Worm (Caenorhabditis elegans) whole organism, early embryonic: ENCODE measurements around the gene fbxa-112.
"Not testable (repeated sequence)": the region's sequence is repeated elsewhere in the genome, so short reads cannot be mapped to it uniquely, and the experiment has no call there.

ENCODE experiments used
- B0310.2 ChIP-seq: sonication (generic microtip); optimal IDR thresholded peaks from 2 replicates; lab custom pipeline; 2016; ENCODE audit warnings: mild to moderate bottlenecking, missing genetic modification characterization, missing compliant biosample characterization
- F13C5.2 ChIP-seq: sonication (generic microtip); optimal IDR thresholded peaks from 2 replicates; lab custom pipeline; 2017; ENCODE audit warnings: mild to moderate bottlenecking, missing genetic modification characterization, inconsistent platforms, missing compliant biosample characterization
- aly-1 ChIP-seq: sonication (generic microtip); optimal IDR thresholded peaks from 2 replicates; lab custom pipeline; 2016; ENCODE audit warnings: missing genetic modification characterization, missing compliant biosample characterization
- ama-1 ChIP-seq: fragments of 150-350 bp; optimal IDR thresholded peaks from 2 replicates; lab custom pipeline; 2014
- ceh-13 ChIP-seq: fragments of 200-800 bp; sonication (Bioruptor generic); optimal IDR thresholded peaks from 2 replicates; lab custom pipeline; 2018; ENCODE audit warnings: mild to moderate bottlenecking, missing genetic modification characterization, missing compliant biosample characterization
- ceh-36 ChIP-seq: sonication (generic microtip); optimal IDR thresholded peaks from 2 replicates; lab custom pipeline; 2016; ENCODE audit warnings: missing genetic modification characterization, inconsistent platforms, missing compliant biosample characterization
- ets-7 ChIP-seq: sonication (generic microtip); optimal IDR thresholded peaks from 2 replicates; lab custom pipeline; 2016; ENCODE audit warnings: missing genotype, missing genetic modification characterization, missing compliant biosample characterization
- flt-1 ChIP-seq: fragments of 200-800 bp; sonication (Bioruptor generic); IDR thresholded peaks from 2 replicates; pipeline ENCODE4 v1.3.6; 2022; ENCODE audit warnings: missing genetic modification characterization, missing compliant biosample characterization
- hmbx-1 ChIP-seq: sonication (generic microtip); optimal IDR thresholded peaks from 2 replicates; lab custom pipeline; 2016; ENCODE audit warnings: mild to moderate bottlenecking, missing genetic modification characterization, missing compliant biosample characterization
- hmg-4 ChIP-seq: fragments of 200-800 bp; sonication (Bioruptor generic); optimal IDR thresholded peaks from 2 replicates; lab custom pipeline; 2018; ENCODE audit warnings: mild to moderate bottlenecking, missing genetic modification characterization, missing compliant biosample characterization
- hnd-1 ChIP-seq: sonication (generic microtip); optimal IDR thresholded peaks from 2 replicates; lab custom pipeline; 2016; ENCODE audit warnings: missing genetic modification characterization, missing compliant biosample characterization
- pes-1 ChIP-seq: fragments of 200-800 bp; sonication (Bioruptor generic); IDR thresholded peaks from 2 replicates; pipeline ENCODE4 v1.3.6; 2022; ENCODE audit warnings: missing genetic modification reagents, missing genetic modification characterization, missing compliant biosample characterization
- scrt-1 ChIP-seq: fragments of 200-800 bp; sonication (Bioruptor generic); IDR thresholded peaks from 2 replicates; pipeline ENCODE4 v1.3.6; 2022; ENCODE audit warnings: missing genetic modification characterization, missing compliant biosample characterization
- sea-1 ChIP-seq: fragments of 200-800 bp; sonication (Bioruptor generic); conservative IDR thresholded peaks from 2 replicates; pipeline ENCODE4 v1.3.6; 2022; ENCODE audit warnings: missing genetic modification characterization, missing compliant biosample characterization
- tbx-11 ChIP-seq: fragments of 200-800 bp; sonication (Bioruptor generic); IDR thresholded peaks from 2 replicates; pipeline ENCODE4 v1.3.6; 2022; ENCODE audit warnings: missing genetic modification characterization, missing compliant biosample characterization
- tbx-37 ChIP-seq: fragments of 200-800 bp; sonication (Bioruptor generic); conservative IDR thresholded peaks from 2 replicates; pipeline ENCODE4 v1.3.6; 2022; ENCODE audit warnings: missing genetic modification reagents, missing genetic modification characterization, missing compliant biosample characterization
- tra-4 ChIP-seq: sonication (generic microtip); optimal IDR thresholded peaks from 2 replicates; lab custom pipeline; 2017; ENCODE audit warnings: missing genetic modification characterization, missing compliant biosample characterization

The fbxa-112 gene

ce11 chrV:16948011-16948410, at the start of gene fbxa-112:
Gene fbxa-112, minus strand, starts transcription at chrV:16948111.
- TF ChIP-seq ets-7; tra-4 (tag; lab: Kevin White, UChicago); tbx-37 (GFP tag; lab: Robert Waterston, UW): not testable (repeated sequence)

DNA sequence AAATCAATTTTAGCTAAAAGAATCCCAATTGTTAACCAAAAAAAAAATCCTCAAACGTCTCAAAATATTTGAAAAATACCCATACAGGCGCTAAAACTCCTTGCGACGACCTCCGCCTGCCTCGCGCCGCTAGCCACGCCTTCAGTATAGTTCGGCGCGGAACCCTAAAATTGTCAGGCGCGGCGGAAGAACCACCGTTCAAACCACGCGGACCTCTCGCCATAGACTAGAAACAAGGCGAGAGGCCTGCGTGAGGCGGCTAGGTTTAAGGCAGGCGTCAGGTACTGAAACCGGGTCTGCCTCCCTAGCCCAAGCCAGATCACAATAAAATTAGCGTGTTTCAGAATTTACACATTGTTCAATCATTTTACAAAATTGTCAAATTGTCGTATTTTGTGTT, 44.5 kb upstream of the fbxa-112 start:
- TF ChIP-seq aly-1 (tag; lab: Kevin White, UChicago) (no peak), tbx-11 (no peak), pes-1 (GFP tag; lab: Robert Waterston, UW) (no peak), ceh-36 (tag; lab: Kevin White, UChicago) (no peak), tra-4 (tag; lab: Kevin White, UChicago) (no peak), scrt-1 (GFP tag; lab: Robert Waterston, UW) (no peak), ama-1 (no peak), F13C5.2 (tag; lab: Kevin White, UChicago) (no peak), hmg-4 (no peak), ceh-13 (GFP tag; lab: Kevin White, UChicago) (no peak), B0310.2 (tag; lab: Kevin White, UChicago) (no peak), sea-1 (no peak), tbx-37 (GFP tag; lab: Robert Waterston, UW) (no peak), flt-1 (GFP tag; lab: Robert Waterston, UW) (no peak), hnd-1 (no peak), ets-7 (no peak)

DNA sequence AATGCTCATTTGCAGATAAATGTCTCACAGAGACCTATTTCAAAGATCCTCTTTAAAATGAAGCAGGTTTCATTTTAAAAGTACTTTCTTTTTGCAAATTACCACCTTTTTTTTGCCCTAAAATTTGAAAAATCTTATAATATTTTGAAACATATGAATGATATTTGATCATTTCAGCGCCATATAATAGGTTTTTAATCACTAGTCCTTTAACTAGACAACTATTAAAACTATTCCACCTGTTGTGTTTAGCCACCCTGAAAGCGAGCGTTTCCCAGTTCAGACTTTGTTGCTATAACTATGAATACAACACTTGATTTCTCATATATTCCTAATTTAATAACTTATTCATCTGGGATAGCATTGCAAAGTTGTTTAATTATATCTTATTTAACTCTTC, 43.8 kb upstream of the fbxa-112 start, which contains the start of gene srz-95:
Gene srz-95 (plus strand): TSS at position 301 of the 400 bp plus-strand sequence.
- TF ChIP-seq hmbx-1 (tag; lab: Kevin White, UChicago), result no peak
- no peak for TF ChIP-seq ceh-36 (tag; lab: Kevin White, UChicago)
- TF ChIP-seq hnd-1, result no peak
- TF ChIP-seq tra-4 (tag; lab: Kevin White, UChicago), result no peak
- no peak for TF ChIP-seq F13C5.2 (tag; lab: Kevin White, UChicago)

- TF ChIP-seq ceh-13 (GFP tag; lab: Kevin White, UChicago), result no peak
- TF ChIP-seq ama-1, result no peak
- TF ChIP-seq tbx-37 (GFP tag; lab: Robert Waterston, UW), result no peak
Measured at ce11 chrV:16988614-16989013, 40.7 kb upstream of the fbxa-112 start, which contains the start of gene Y102A5C.27. Gene Y102A5C.27, minus strand, starts transcription at chrV:16988714.

DNA sequence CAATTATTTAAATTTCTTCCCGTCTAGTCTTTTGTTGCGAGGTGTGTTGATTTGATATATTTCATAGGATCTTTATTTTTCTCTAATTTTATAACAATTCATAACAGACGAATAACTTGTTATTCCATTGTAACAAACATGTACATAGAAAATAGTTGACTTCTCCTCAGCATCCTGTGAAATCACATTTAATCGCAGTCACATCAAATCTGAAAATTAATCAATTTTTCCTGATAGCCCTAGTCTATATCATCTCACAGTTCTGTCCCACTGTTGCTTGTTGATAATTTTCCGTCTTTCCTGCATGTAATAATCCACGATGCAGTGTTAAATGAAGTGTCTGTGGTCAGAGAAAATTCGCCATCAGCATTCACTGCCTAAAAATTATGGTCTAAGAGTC, 39.9 kb upstream of the fbxa-112 start:
- no peak for TF ChIP-seq flt-1 (GFP tag; lab: Robert Waterston, UW)
- TF ChIP-seq hnd-1, result no peak
- no peak for TF ChIP-seq hmg-4
- TF ChIP-seq F13C5.2 (tag; lab: Kevin White, UChicago), result no peak
- no peak for TF ChIP-seq B0310.2 (tag; lab: Kevin White, UChicago)
- TF ChIP-seq tbx-37 (GFP tag; lab: Robert Waterston, UW), result no peak
- TF ChIP-seq ceh-36 (tag; lab: Kevin White, UChicago), result no peak
- no peak for TF ChIP-seq aly-1 (tag; lab: Kevin White, UChicago)
- no peak for TF ChIP-seq hmbx-1 (tag; lab: Kevin White, UChicago)
- no peak for TF ChIP-seq pes-1 (GFP tag; lab: Robert Waterston, UW)
- no peak for TF ChIP-seq ceh-13 (GFP tag; lab: Kevin White, UChicago)
- TF ChIP-seq sea-1, result no peak
- no peak for TF ChIP-seq ets-7
- TF ChIP-seq ama-1, result no peak

ce11 chrV:16987035-16987434, 39.1 kb upstream of the fbxa-112 start, which contains the start of gene Y102A5C.40:
Gene Y102A5C.40, minus strand, starts transcription at chrV:16987135.
- TF ChIP-seq pes-1 (GFP tag; lab: Robert Waterston, UW) (no peak), aly-1 (tag; lab: Kevin White, UChicago) (no peak), ceh-36 (tag; lab: Kevin White, UChicago) (no peak), F13C5.2 (tag; lab: Kevin White, UChicago) (no peak), hnd-1 (no peak), tbx-37 (GFP tag; lab: Robert Waterston, UW) (no peak), sea-1 (no peak), tra-4 (tag; lab: Kevin White, UChicago) (no peak), ets-7 (no peak), hmbx-1 (tag; lab: Kevin White, UChicago) (no peak), tbx-11 (no peak), scrt-1 (GFP tag; lab: Robert Waterston, UW) (no peak), hmg-4 (no peak), ceh-13 (GFP tag; lab: Kevin White, UChicago) (no peak), ama-1 (no peak), B0310.2 (tag; lab: Kevin White, UChicago) (no peak), flt-1 (GFP tag; lab: Robert Waterston, UW) (no peak)

ce11 chrV:16980368-16980767, 32.5 kb upstream of the fbxa-112 start, which contains the start of gene srz-54:
Gene srz-54, plus strand, starts transcription at chrV:16980668.
- TF ChIP-seq ets-7 (no peak), pes-1 (GFP tag; lab: Robert Waterston, UW) (no peak), hnd-1 (no peak), hmbx-1 (tag; lab: Kevin White, UChicago) (no peak), ceh-13 (GFP tag; lab: Kevin White, UChicago) (no peak), hmg-4 (no peak), tbx-11 (no peak), B0310.2 (tag; lab: Kevin White, UChicago) (no peak), ama-1 (no peak), tra-4 (tag; lab: Kevin White, UChicago) (no peak), F13C5.2 (tag; lab: Kevin White, UChicago) (no peak), tbx-37 (GFP tag; lab: Robert Waterston, UW) (no peak), flt-1 (GFP tag; lab: Robert Waterston, UW) (no peak), scrt-1 (GFP tag; lab: Robert Waterston, UW) (no peak), sea-1 (no peak), aly-1 (tag; lab: Kevin White, UChicago) (no peak), ceh-36 (tag; lab: Kevin White, UChicago) (no peak)

DNA sequence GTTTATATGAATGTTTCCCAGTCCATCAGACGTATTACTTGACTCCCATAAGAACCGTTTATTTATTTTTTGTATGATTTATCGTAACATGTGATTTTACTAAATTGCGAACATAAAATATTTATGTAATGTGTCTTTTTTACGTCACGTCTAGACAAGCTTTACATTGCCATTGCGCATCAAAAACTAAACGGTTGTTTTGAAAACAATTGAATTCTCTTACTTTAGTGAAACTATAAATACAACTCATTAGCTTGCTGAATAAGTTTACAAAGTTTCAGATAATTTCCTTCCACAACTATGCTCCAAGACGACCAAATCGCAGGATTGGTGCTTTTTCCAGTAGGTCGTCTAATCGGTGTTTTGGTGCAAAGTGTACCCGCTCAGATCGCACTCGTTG, 27.0 kb upstream of the fbxa-112 start, which contains the start of gene srx-54:
Gene srx-54 (plus strand): TSS at position 301 of the 400 bp plus-strand sequence.
- TF ChIP-seq hmg-4, result no peak
- no peak for TF ChIP-seq tra-4 (tag; lab: Kevin White, UChicago)
- no peak for TF ChIP-seq aly-1 (tag; lab: Kevin White, UChicago)
- TF ChIP-seq pes-1 (GFP tag; lab: Robert Waterston, UW), result no peak
- TF ChIP-seq B0310.2 (tag; lab: Kevin White, UChicago), result no peak
- TF ChIP-seq ama-1, result no peak
- TF ChIP-seq ets-7, result no peak
- no peak for TF ChIP-seq tbx-37 (GFP tag; lab: Robert Waterston, UW)
- no peak for TF ChIP-seq ceh-36 (tag; lab: Kevin White, UChicago)
- TF ChIP-seq scrt-1 (GFP tag; lab: Robert Waterston, UW), result no peak
- TF ChIP-seq hmbx-1 (tag; lab: Kevin White, UChicago), result no peak
- no peak for TF ChIP-seq sea-1
- TF ChIP-seq hnd-1, result no peak
- no peak for TF ChIP-seq flt-1 (GFP tag; lab: Robert Waterston, UW)
- TF ChIP-seq tbx-11, result no peak
- no peak for TF ChIP-seq F13C5.2 (tag; lab: Kevin White, UChicago)
- TF ChIP-seq ceh-13 (GFP tag; lab: Kevin White, UChicago), result no peak
